Fruit fly (Drosophila melanogaster) whole organism, embryonic: ENCODE data around the gene CG43249.

Source experiments
- ATbp ChIP-seq: fragments of 200-800 bp; sonication (Bioruptor generic); optimal IDR thresholded peaks from 2 replicates; lab custom pipeline; 2017; ENCODE audit warnings: missing biosample characterization, mild to moderate bottlenecking, missing genetic modification characterization, missing genetic modification reagents
- Adf1 ChIP-seq: fragments of 200-800 bp; sonication (Bioruptor generic); IDR thresholded peaks from 2 replicates; pipeline ENCODE4 v1.3.6; 2022; ENCODE audit warnings: missing biosample characterization, missing genetic modification characterization
- Bgb ChIP-seq: fragments of 200-800 bp; sonication (Bioruptor generic); IDR thresholded peaks from 2 replicates; pipeline ENCODE4 v1.3.6; 2022; ENCODE audit warnings: missing biosample characterization, missing genetic modification characterization; ENCODE audit not compliant: partially characterized antibody
- CG10321 ChIP-seq: fragments of 200-800 bp; sonication (Bioruptor generic); IDR thresholded peaks from 2 replicates; pipeline ENCODE4 v1.3.6; 2022; ENCODE audit warnings: missing biosample characterization, missing genetic modification characterization
- CG11093 ChIP-seq: fragments of 200-800 bp; sonication (Bioruptor generic); IDR thresholded peaks from 3 replicates; pipeline ENCODE4 v1.3.6; 2022; ENCODE audit warnings: missing biosample characterization, missing genetic modification characterization
- CG13123 ChIP-seq: fragments of 200-800 bp; sonication (Bioruptor generic); optimal IDR thresholded peaks from 2 replicates; lab custom pipeline; 2016; ENCODE audit warnings: missing biosample characterization, missing genetic modification characterization
- CG13775 ChIP-seq: fragments of 200-800 bp; sonication (Bioruptor generic); optimal IDR thresholded peaks from 3 replicates; lab custom pipeline; 2017; ENCODE audit warnings: missing biosample characterization, mild to moderate bottlenecking, missing genetic modification characterization
- CG13894 ChIP-seq: fragments of 200-800 bp; sonication (Bioruptor generic); optimal IDR thresholded peaks from 3 replicates; lab custom pipeline; 2018; ENCODE audit warnings: missing biosample characterization, mild to moderate bottlenecking, missing genetic modification characterization, moderate library complexity
- CG1529 ChIP-seq: fragments of 200-800 bp; sonication (Bioruptor generic); optimal IDR thresholded peaks from 3 replicates; lab custom pipeline; 2018; ENCODE audit warnings: missing biosample characterization, missing genetic modification characterization
- CG15479 ChIP-seq: fragments of 200-800 bp; sonication (Bioruptor generic); optimal IDR thresholded peaks from 3 replicates; lab custom pipeline; 2019; ENCODE audit warnings: missing biosample characterization, mild to moderate bottlenecking, missing genetic modification characterization, moderate library complexity
- CG15696 ChIP-seq: fragments of 200-800 bp; sonication (Bioruptor generic); optimal IDR thresholded peaks from 2 replicates; lab custom pipeline; 2019; ENCODE audit warnings: missing biosample characterization, mild to moderate bottlenecking, missing genetic modification characterization, moderate library complexity
- CG1647 ChIP-seq: fragments of 200-800 bp; sonication (Bioruptor generic); optimal IDR thresholded peaks from 3 replicates; lab custom pipeline; 2016; ENCODE audit warnings: missing biosample characterization, missing genetic modification characterization
- CG17568 ChIP-seq: fragments of 200-800 bp; sonication (Bioruptor generic); optimal IDR thresholded peaks from 2 replicates; lab custom pipeline; 2018; ENCODE audit warnings: missing biosample characterization, mild to moderate bottlenecking, missing genetic modification characterization, moderate library complexity
- CG17612 ChIP-seq: fragments of 200-800 bp; sonication (Bioruptor generic); IDR thresholded peaks from 2 replicates; pipeline ENCODE4 v1.3.6; 2022; ENCODE audit warnings: missing biosample characterization, missing genetic modification characterization
- CG18262 ChIP-seq: fragments of 200-800 bp; optimal IDR thresholded peaks from 3 replicates; lab custom pipeline; 2019; ENCODE audit warnings: missing biosample characterization, mild to moderate bottlenecking, missing genetic modification characterization, moderate library complexity
- CG4707 ChIP-seq: fragments of 200-800 bp; sonication (Bioruptor generic); optimal IDR thresholded peaks from 2 replicates; lab custom pipeline; 2018; ENCODE audit warnings: missing biosample characterization, mild to moderate bottlenecking, missing genetic modification characterization, moderate library complexity
- CG5180 ChIP-seq: fragments of 200-800 bp; sonication (Bioruptor generic); optimal IDR thresholded peaks from 3 replicates; lab custom pipeline; 2017; ENCODE audit warnings: missing biosample characterization, missing genetic modification characterization, mild to moderate bottlenecking, moderate library complexity, missing genetic modification reagents
- CG6654 ChIP-seq: fragments of 200-800 bp; sonication (Bioruptor generic); optimal IDR thresholded peaks from 2 replicates; lab custom pipeline; 2017; ENCODE audit warnings: missing biosample characterization, mild to moderate bottlenecking, missing genetic modification characterization
- CG6683 ChIP-seq: fragments of 200-800 bp; sonication (Bioruptor generic); optimal IDR thresholded peaks from 2 replicates; lab custom pipeline; 2017; ENCODE audit warnings: missing biosample characterization, mild to moderate bottlenecking, missing genetic modification characterization, missing genetic modification reagents
- CG8290 ChIP-seq, 3 experiments: fragments of 200-800 bp; sonication (Bioruptor generic); optimal IDR thresholded peaks; 2 replicates each; lab custom pipeline; 2016 to 2019; ENCODE audit warnings: missing biosample characterization in 3 of 3, missing genetic modification characterization in 3 of 3, mild to moderate bottlenecking in 2 of 3, moderate library complexity in 1 of 3
- CG9609 ChIP-seq: fragments of 200-800 bp; sonication (Bioruptor generic); optimal IDR thresholded peaks from 3 replicates; lab custom pipeline; 2016; ENCODE audit warnings: missing biosample characterization, missing genetic modification characterization
- CG9817 ChIP-seq: fragments of 200-800 bp; sonication (Bioruptor generic); optimal IDR thresholded peaks from 2 replicates; lab custom pipeline; 2018; ENCODE audit warnings: missing biosample characterization, mild to moderate bottlenecking, missing genetic modification characterization, moderate library complexity
- CG9932 ChIP-seq: fragments of 200-800 bp; sonication (Bioruptor generic); IDR thresholded peaks from 2 replicates; pipeline ENCODE4 v1.3.6; 2022; ENCODE audit warnings: missing biosample characterization, missing genetic modification characterization
- Deaf1 ChIP-seq: fragments of 200-800 bp; optimal IDR thresholded peaks from 3 replicates; lab custom pipeline; 2019; ENCODE audit warnings: missing biosample characterization, mild to moderate bottlenecking, missing genetic modification characterization, moderate library complexity
- Dfd ChIP-seq, 2 experiments: fragments of >200 bp; optimal IDR thresholded peaks; 2 replicates each; lab custom pipeline; 2017; ENCODE audit warnings: missing biosample characterization in 2 of 2, missing genetic modification characterization in 2 of 2
- Doc2 ChIP-seq: fragments of 200-800 bp; sonication (Bioruptor generic); IDR thresholded peaks from 2 replicates; pipeline ENCODE4 v1.3.6; 2022; ENCODE audit warnings: missing biosample characterization, missing genetic modification characterization
- Fer1 ChIP-seq: fragments of 200-800 bp; sonication (Bioruptor generic); optimal IDR thresholded peaks from 2 replicates; lab custom pipeline; 2017; ENCODE audit warnings: missing biosample characterization, mild to moderate bottlenecking, missing genetic modification characterization
- HLHmδ ChIP-seq: fragments of 200-800 bp; sonication (Bioruptor generic); optimal IDR thresholded peaks from 2 replicates; lab custom pipeline; 2018; ENCODE audit warnings: missing biosample characterization, mild to moderate bottlenecking, missing genetic modification characterization, moderate library complexity
- HmgD ChIP-seq: fragments of 200-800 bp; sonication (Bioruptor generic); optimal IDR thresholded peaks from 3 replicates; lab custom pipeline; 2016; ENCODE audit warnings: missing biosample characterization, missing genetic modification characterization
- HmgZ ChIP-seq: fragments of 200-800 bp; sonication (Bioruptor generic); optimal IDR thresholded peaks from 2 replicates; lab custom pipeline; 2018; ENCODE audit warnings: missing biosample characterization, mild to moderate bottlenecking, missing genetic modification characterization
- Hr3 ChIP-seq: fragments of 200-800 bp; sonication (Bioruptor generic); optimal IDR thresholded peaks from 3 replicates; lab custom pipeline; 2016; ENCODE audit warnings: missing biosample characterization, missing genetic modification characterization
- NfI ChIP-seq: fragments of 200-800 bp; sonication (Bioruptor generic); optimal IDR thresholded peaks from 3 replicates; lab custom pipeline; 2018; ENCODE audit warnings: missing biosample characterization, mild to moderate bottlenecking, missing genetic modification characterization, moderate library complexity
- Xbp1 ChIP-seq: fragments of 200-800 bp; sonication (Bioruptor generic); optimal IDR thresholded peaks from 3 replicates; lab custom pipeline; 2016; ENCODE audit warnings: missing biosample characterization, mild to moderate bottlenecking, missing genetic modification characterization
- ase ChIP-seq: fragments of 200-800 bp; sonication (Bioruptor generic); IDR thresholded peaks from 3 replicates; pipeline ENCODE4 v1.3.6; 2022; ENCODE audit warnings: missing biosample characterization, missing genetic modification characterization
- bbx ChIP-seq: fragments of 200-800 bp; sonication (Bioruptor generic); IDR thresholded peaks from 2 replicates; pipeline ENCODE4 v1.3.6; 2022; ENCODE audit warnings: missing biosample characterization, missing genetic modification characterization; ENCODE audit not compliant: partially characterized antibody
- bigmax ChIP-seq: fragments of 200-800 bp; sonication (Bioruptor generic); optimal IDR thresholded peaks from 2 replicates; lab custom pipeline; 2018; ENCODE audit warnings: missing biosample characterization, mild to moderate bottlenecking, missing genetic modification characterization
- crc ChIP-seq: fragments of 200-800 bp; sonication (Bioruptor generic); optimal IDR thresholded peaks from 2 replicates; lab custom pipeline; 2016; ENCODE audit warnings: missing biosample characterization, missing genetic modification characterization
- crp ChIP-seq, 2 experiments: fragments of 200-800 bp; sonication (Bioruptor generic); optimal IDR thresholded peaks; 2 replicates in 1 of 2; 3 replicates in 1 of 2; lab custom pipeline; 2017; ENCODE audit warnings: missing biosample characterization in 2 of 2, missing genetic modification characterization in 2 of 2, mild to moderate bottlenecking in 1 of 2, moderate library complexity in 1 of 2
- dysf ChIP-seq: fragments of 200-800 bp; sonication (Bioruptor generic); IDR thresholded peaks from 3 replicates; pipeline ENCODE4 v1.3.6; 2022; ENCODE audit warnings: missing biosample characterization, missing genetic modification characterization
- en ChIP-seq: fragments of 200-800 bp; sonication (Bioruptor generic); optimal IDR thresholded peaks from 2 replicates; lab custom pipeline; 2016; ENCODE audit warnings: missing biosample characterization, missing genetic modification characterization
- ewg ChIP-seq: fragments of 200-800 bp; sonication (Bioruptor generic); optimal IDR thresholded peaks from 3 replicates; lab custom pipeline; 2017; ENCODE audit warnings: mild to moderate bottlenecking, missing biosample characterization, missing genetic modification reagents, missing genetic modification characterization
- hb ChIP-seq: fragments of 200-800 bp; sonication (Bioruptor generic); IDR thresholded peaks from 3 replicates; pipeline ENCODE4 v1.3.6; 2022; ENCODE audit warnings: missing biosample characterization, missing genetic modification characterization; ENCODE audit not compliant: partially characterized antibody
- pros ChIP-seq: fragments of 200-800 bp; sonication (Bioruptor generic); optimal IDR thresholded peaks from 3 replicates; lab custom pipeline; 2019; ENCODE audit warnings: missing biosample characterization, mild to moderate bottlenecking, missing genetic modification characterization, moderate library complexity
- ranshi ChIP-seq: fragments of 200-800 bp; sonication (Bioruptor generic); IDR thresholded peaks from 2 replicates; pipeline ENCODE4 v1.3.6; 2022; ENCODE audit warnings: missing biosample characterization, missing genetic modification characterization
- salm ChIP-seq: fragments of 200-800 bp; sonication (Bioruptor generic); optimal IDR thresholded peaks from 2 replicates; lab custom pipeline; 2018; ENCODE audit warnings: missing biosample characterization, mild to moderate bottlenecking, missing genetic modification characterization
- sd ChIP-seq: fragments of 200-800 bp; sonication (Bioruptor generic); optimal IDR thresholded peaks from 3 replicates; lab custom pipeline; 2018; ENCODE audit warnings: missing biosample characterization, mild to moderate bottlenecking, missing genetic modification characterization, moderate library complexity
- ssp ChIP-seq: fragments of 200-800 bp; sonication (Bioruptor generic); IDR thresholded peaks from 2 replicates; pipeline ENCODE4 v1.3.6; 2022; ENCODE audit warnings: missing biosample characterization, missing genetic modification characterization
- unc-4 ChIP-seq: fragments of 200-800 bp; sonication (Bioruptor generic); IDR thresholded peaks from 2 replicates; pipeline ENCODE4 v1.3.6; 2022; ENCODE audit warnings: missing biosample characterization, missing genetic modification characterization; ENCODE audit not compliant: partially characterized antibody
- wor ChIP-seq: fragments of 200-800 bp; sonication (Bioruptor generic); IDR thresholded peaks from 2 replicates; pipeline ENCODE4 v1.3.6; 2022; ENCODE audit warnings: missing biosample characterization, missing genetic modification characterization
- z ChIP-seq: fragments of 200-800 bp; sonication (Bioruptor generic); IDR thresholded peaks from 3 replicates; pipeline ENCODE4 v1.3.6; 2022; ENCODE audit warnings: missing biosample characterization, missing genetic modification characterization

CG43249 gene

dm6 chr3L:16289067-16289466, 15.0 kb upstream of the CG43249 start (continued):
- no peak for TF ChIP-seq Bgb (GFP tag; lab: Robert Waterston, UW)
- no peak for TF ChIP-seq CG15479
- no peak for TF ChIP-seq CG11093 (GFP tag; lab: Robert Waterston, UW)
- no peak for TF ChIP-seq CG9609
- TF ChIP-seq Doc2 (GFP tag; lab: Robert Waterston, UW), result no peak
- no peak for TF ChIP-seq pros (GFP tag; lab: Kevin White, UChicago)
- no peak for TF ChIP-seq ssp
- no peak for TF ChIP-seq Adf1 (GFP tag; lab: Robert Waterston, UW)
- TF ChIP-seq bbx (GFP tag; lab: Robert Waterston, UW), result no peak
- no peak for TF ChIP-seq NfI (GFP tag; lab: Kevin White, UChicago)
- no peak for TF ChIP-seq CG17612 (GFP tag; lab: Robert Waterston, UW)
- TF ChIP-seq CG13775, result peak; percentile 11
- no peak for TF ChIP-seq HmgD (GFP tag; lab: Kevin White, UChicago)
- TF ChIP-seq CG6654 (GFP tag; lab: Kevin White, UChicago), result no peak
- no peak for TF ChIP-seq HmgZ (tag; lab: Kevin White, UChicago)
- no peak for TF ChIP-seq CG18262 (tag; lab: Kevin White, UChicago)
- TF ChIP-seq ATbp, result no peak
- no peak for TF ChIP-seq CG6683 (GFP tag; lab: Kevin White, UChicago)
- TF ChIP-seq z, result no peak
- no peak for TF ChIP-seq ewg (GFP tag; lab: Kevin White, UChicago)
- no peak for TF ChIP-seq sd (tag; lab: Kevin White, UChicago)
- peak; percentile 47; the same call in 1 of the 3 replicates for TF ChIP-seq ase (GFP tag; lab: Robert Waterston, UW)
- no peak for TF ChIP-seq CG13894 (tag; lab: Kevin White, UChicago)
- no peak for TF ChIP-seq crc (GFP tag; lab: Kevin White, UChicago)
- no peak for TF ChIP-seq CG5180 (GFP tag; lab: Kevin White, UChicago)
- no peak for TF ChIP-seq salm (tag; lab: Kevin White, UChicago)
- no peak for TF ChIP-seq Dfd (GFP tag; optimal IDR thresholded peaks at IDR 0.05; lab: Kevin White, UChicago)
- TF ChIP-seq unc-4 (GFP tag; lab: Robert Waterston, UW), result no peak
- TF ChIP-seq CG1647 (GFP tag; lab: Kevin White, UChicago), result no peak
- no peak for TF ChIP-seq CG13123 (GFP tag; lab: Kevin White, UChicago)
- peak; percentile 56 for TF ChIP-seq Xbp1
- no peak for TF ChIP-seq Fer1 (GFP tag; lab: Kevin White, UChicago)
- TF ChIP-seq crp (GFP tag; optimal IDR thresholded peaks at IDR 0.05; lab: Kevin White, UChicago), result no peak
- peak; percentile 61; the same call in 2 of the 3 replicates for TF ChIP-seq dysf
- no peak for TF ChIP-seq CG9932
- no peak for TF ChIP-seq CG17568 (GFP tag; lab: Kevin White, UChicago)
- TF ChIP-seq bigmax (GFP tag; lab: Kevin White, UChicago), result no peak
- peak; percentile 24 for TF ChIP-seq Hr3 (GFP tag; lab: Kevin White, UChicago)
- no peak for TF ChIP-seq HLHmδ (GFP tag; lab: Kevin White, UChicago)
- no peak for TF ChIP-seq en (GFP tag; lab: Kevin White, UChicago)
- TF ChIP-seq CG9817 (tag; lab: Kevin White, UChicago), result no peak
- no peak for TF ChIP-seq CG8290 (GFP tag; optimal IDR thresholded peaks at IDR 0.05; lab: Kevin White, UChicago)
- no peak for TF ChIP-seq CG8290 (tag; optimal IDR thresholded peaks at IDR 0.05; lab: Kevin White, UChicago)
- no peak for TF ChIP-seq wor (GFP tag; lab: Robert Waterston, UW)
- 0 out of 2 replicates have a peak, but pooled peaks have one; percentile 28 for TF ChIP-seq ranshi
- no peak for TF ChIP-seq CG15696 (tag; lab: Kevin White, UChicago)
- TF ChIP-seq CG1529 (GFP tag; lab: Kevin White, UChicago), result no peak
- TF ChIP-seq CG10321 (GFP tag; lab: Robert Waterston, UW), result 0 out of 2 replicates have a peak, but pooled peaks have one; percentile 9
- TF ChIP-seq hb (GFP tag; lab: Robert Waterston, UW), result no peak
- no peak for TF ChIP-seq CG4707 (GFP tag; lab: Kevin White, UChicago)
- TF ChIP-seq Deaf1, result no peak
